Worm (Caenorhabditis elegans) whole organism, L3 larva: ENCODE data around the gene lron-12.

Experiments used
- ama-1 ChIP-seq: fragments of 150-350 bp; optimal IDR thresholded peaks from 2 replicates; lab custom pipeline; 2018
- elt-2 ChIP-seq: sonication (generic microtip); optimal IDR thresholded peaks from 2 replicates; lab custom pipeline; 2016; ENCODE audit warnings: missing genetic modification reagents, mild to moderate bottlenecking, missing genetic modification characterization, missing compliant biosample characterization
- fkh-10 ChIP-seq: sonication (generic microtip); optimal IDR thresholded peaks from 2 replicates; lab custom pipeline; 2017; ENCODE audit warnings: missing biosample characterization, missing genetic modification reagents, missing genetic modification characterization
- lin-39 ChIP-seq: fragments of 150-350 bp; optimal IDR thresholded peaks from 2 replicates; lab custom pipeline; 2018; ENCODE audit warnings: missing biosample characterization, missing genetic modification reagents, missing genetic modification characterization
- mml-1 ChIP-seq: fragments of 150-350 bp; sonication (generic microtip); optimal IDR thresholded peaks from 3 replicates; lab custom pipeline; 2014; ENCODE audit warnings: missing biosample characterization, missing genetic modification characterization
- skn-1 ChIP-seq: fragments of 150-350 bp; optimal IDR thresholded peaks from 2 replicates; lab custom pipeline; 2014; ENCODE audit warnings: missing biosample characterization, missing genetic modification characterization
- zag-1 ChIP-seq: fragments of 150-350 bp; optimal IDR thresholded peaks from 2 replicates; lab custom pipeline; 2014; ENCODE audit warnings: missing biosample characterization, missing genetic modification characterization

DNA sequence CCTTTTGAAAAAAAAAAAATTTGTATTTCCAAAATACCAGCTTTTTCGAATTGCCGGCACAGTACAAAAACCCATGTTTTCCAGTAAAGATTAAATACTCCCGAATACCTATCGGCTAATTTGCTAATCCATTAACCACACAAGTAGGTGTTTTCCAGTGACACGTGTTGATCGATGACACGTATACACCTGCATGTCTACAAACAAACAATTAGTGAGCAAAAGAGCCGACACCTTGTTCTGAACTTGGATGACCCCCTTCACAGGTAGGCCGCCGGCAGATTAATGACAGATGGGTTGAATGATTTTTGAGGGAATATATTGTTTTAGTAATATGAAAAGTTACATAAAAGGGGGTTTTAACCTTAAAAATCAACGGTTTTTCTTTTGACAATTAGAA is 25.7 kb downstream of the lron-12 start:
- no peak for TF ChIP-seq lin-39 (tag; lab: Kevin White, UChicago)
- no peak for TF ChIP-seq elt-2 (tag; lab: Kevin White, UChicago)
- no peak for TF ChIP-seq ama-1 (lab: Kevin White, UChicago)
- no peak for TF ChIP-seq mml-1 (tag; lab: Kevin White, UChicago)
- TF ChIP-seq fkh-10 (GFP tag; lab: Kevin White, UChicago): no peak
- TF ChIP-seq skn-1 (tag; lab: Kevin White, UChicago): no peak
- no peak for TF ChIP-seq zag-1 (tag; lab: Kevin White, UChicago)
